Worm (Caenorhabditis elegans) whole organism, late embryonic: Measurements from ENCODE around the gene fbxa-83.
"Not testable (repeated sequence)": the region's sequence is repeated elsewhere in the genome, so short reads cannot be mapped to it uniquely, and the experiment has no call there.

Source experiments
- C08G9.2 ChIP-seq: sonication (generic microtip); optimal IDR thresholded peaks from 2 replicates; lab custom pipeline; 2016; ENCODE audit warnings: mild to moderate bottlenecking, missing genetic modification characterization, moderate library complexity, missing compliant biosample characterization
- K02D7.2 ChIP-seq: sonication (generic microtip); optimal IDR thresholded peaks from 2 replicates; lab custom pipeline; 2017; ENCODE audit warnings: mild to moderate bottlenecking, missing genetic modification characterization, missing compliant biosample characterization
- T23F11.4 ChIP-seq: fragments of 200-800 bp; sonication (Bioruptor generic); optimal IDR thresholded peaks from 2 replicates; lab custom pipeline; 2018; ENCODE audit warnings: mild to moderate bottlenecking, missing genetic modification characterization, missing compliant biosample characterization
- Y22D7AL.16 ChIP-seq: sonication (generic microtip); optimal IDR thresholded peaks from 2 replicates; lab custom pipeline; 2016; ENCODE audit warnings: missing genetic modification characterization, missing compliant biosample characterization
- ceh-14 ChIP-seq: sonication (generic microtip); optimal IDR thresholded peaks from 2 replicates; lab custom pipeline; 2016; ENCODE audit warnings: missing genotype, missing genetic modification characterization, missing compliant biosample characterization
- ceh-18 ChIP-seq: sonication (generic microtip); optimal IDR thresholded peaks from 2 replicates; lab custom pipeline; 2016; ENCODE audit warnings: missing genetic modification characterization, missing compliant biosample characterization
- ceh-19 ChIP-seq: fragments of 200-800 bp; sonication (Bioruptor generic); optimal IDR thresholded peaks from 2 replicates; lab custom pipeline; 2018; ENCODE audit warnings: mild to moderate bottlenecking, missing genetic modification characterization, missing compliant biosample characterization
- ceh-24 ChIP-seq: sonication (generic microtip); optimal IDR thresholded peaks from 2 replicates; lab custom pipeline; 2016; ENCODE audit warnings: mild to moderate bottlenecking, missing genetic modification characterization, missing compliant biosample characterization
- ceh-30 ChIP-seq: fragments of 150-350 bp; optimal IDR thresholded peaks from 2 replicates; lab custom pipeline; 2014; ENCODE audit warnings: missing biosample characterization, missing genetic modification characterization
- ceh-31 ChIP-seq: sonication (generic microtip); optimal IDR thresholded peaks from 2 replicates; lab custom pipeline; 2016; ENCODE audit warnings: missing genetic modification characterization, missing compliant biosample characterization
- ceh-34 ChIP-seq: sonication (generic microtip); optimal IDR thresholded peaks from 2 replicates; lab custom pipeline; 2016; ENCODE audit warnings: mild to moderate bottlenecking, missing genetic modification characterization, missing compliant biosample characterization
- ceh-45 ChIP-seq: fragments of 200-800 bp; sonication (Bioruptor generic); IDR thresholded peaks from 2 replicates; pipeline ENCODE4 v1.3.6; 2022; ENCODE audit warnings: missing genetic modification reagents, missing genetic modification characterization, missing compliant biosample characterization
- ceh-48 ChIP-seq: sonication (generic microtip); optimal IDR thresholded peaks from 2 replicates; lab custom pipeline; 2016; ENCODE audit warnings: missing genetic modification characterization, inconsistent platforms, missing compliant biosample characterization
- che-1 ChIP-seq: sonication (generic microtip); optimal IDR thresholded peaks from 2 replicates; lab custom pipeline; 2016; ENCODE audit warnings: mild to moderate bottlenecking, missing genetic modification characterization, missing compliant biosample characterization
- dmd-4 ChIP-seq: sonication (generic microtip); optimal IDR thresholded peaks from 2 replicates; lab custom pipeline; 2016; ENCODE audit warnings: borderline replicate concordance, missing genetic modification characterization, missing compliant biosample characterization
- fkh-10 ChIP-seq: fragments of 150-350 bp; optimal IDR thresholded peaks from 2 replicates; lab custom pipeline; 2014; ENCODE audit warnings: missing biosample characterization, missing genetic modification reagents, missing genetic modification characterization
- hlh-6 ChIP-seq: sonication (generic microtip); optimal IDR thresholded peaks from 2 replicates; lab custom pipeline; 2016; ENCODE audit warnings: missing genotype, missing genetic modification characterization, missing compliant biosample characterization
- hlh-8 ChIP-seq: sonication (generic microtip); optimal IDR thresholded peaks from 2 replicates; lab custom pipeline; 2016; ENCODE audit warnings: missing genotype, missing genetic modification characterization, missing compliant biosample characterization
- lin-11 ChIP-seq: fragments of 200-800 bp; sonication (Bioruptor generic); optimal IDR thresholded peaks from 2 replicates; lab custom pipeline; 2018; ENCODE audit warnings: mild to moderate bottlenecking, missing genetic modification characterization, missing compliant biosample characterization
- mec-3 ChIP-seq: sonication (generic microtip); optimal IDR thresholded peaks from 2 replicates; lab custom pipeline; 2016; ENCODE audit warnings: borderline replicate concordance, missing genetic modification characterization, missing compliant biosample characterization
- nfya-1 ChIP-seq: sonication (generic microtip); optimal IDR thresholded peaks from 2 replicates; lab custom pipeline; 2017; ENCODE audit warnings: missing genetic modification characterization, mild to moderate bottlenecking, missing compliant biosample characterization, antibody characterized with exemption, moderate library complexity
- nhr-11 ChIP-seq: fragments of 150-350 bp; optimal IDR thresholded peaks from 2 replicates; lab custom pipeline; 2014; ENCODE audit warnings: missing biosample characterization, missing genetic modification characterization
- nhr-232 ChIP-seq: sonication (generic microtip); optimal IDR thresholded peaks from 2 replicates; lab custom pipeline; 2016; ENCODE audit warnings: missing genetic modification characterization, missing compliant biosample characterization
- npax-4 ChIP-seq: sonication (generic microtip); optimal IDR thresholded peaks from 2 replicates; lab custom pipeline; 2016; ENCODE audit warnings: missing genetic modification characterization, missing compliant biosample characterization
- odd-2 ChIP-seq: sonication (generic microtip); optimal IDR thresholded peaks from 2 replicates; lab custom pipeline; 2017; ENCODE audit warnings: antibody characterized with exemption, mild to moderate bottlenecking, missing genetic modification characterization, missing compliant biosample characterization
- pag-3 ChIP-seq: sonication (generic microtip); optimal IDR thresholded peaks from 2 replicates; lab custom pipeline; 2016; ENCODE audit warnings: missing compliant biosample characterization, missing genetic modification characterization, borderline replicate concordance
- pha-4 ChIP-seq: fragments of 150-350 bp; optimal IDR thresholded peaks from 2 replicates; lab custom pipeline; 2018; ENCODE audit warnings: missing biosample characterization, missing genetic modification reagents, missing genetic modification characterization
- pqm-1 ChIP-seq: sonication (generic microtip); optimal IDR thresholded peaks from 2 replicates; lab custom pipeline; 2016; ENCODE audit warnings: missing genetic modification characterization, missing compliant biosample characterization
- ref-2 ChIP-seq: sonication (generic microtip); optimal IDR thresholded peaks from 2 replicates; lab custom pipeline; 2016; ENCODE audit warnings: missing genetic modification characterization, missing compliant biosample characterization
- rnt-1 ChIP-seq: sonication (generic microtip); optimal IDR thresholded peaks from 2 replicates; lab custom pipeline; 2016; ENCODE audit warnings: missing genetic modification characterization, missing compliant biosample characterization
- sdc-2 ChIP-seq: sonication (generic microtip); optimal IDR thresholded peaks from 2 replicates; lab custom pipeline; 2016; ENCODE audit warnings: missing genotype, missing genetic modification characterization, missing compliant biosample characterization
- sox-4 ChIP-seq: sonication (generic microtip); optimal IDR thresholded peaks from 2 replicates; lab custom pipeline; 2017; ENCODE audit warnings: mild to moderate bottlenecking, missing genetic modification characterization, inconsistent platforms, missing compliant biosample characterization
- syd-9 ChIP-seq: sonication (generic microtip); optimal IDR thresholded peaks from 2 replicates; lab custom pipeline; 2016; ENCODE audit warnings: mild to moderate bottlenecking, missing genetic modification characterization, moderate library complexity, missing compliant biosample characterization
- tbx-2 ChIP-seq: sonication (generic microtip); optimal IDR thresholded peaks from 2 replicates; lab custom pipeline; 2016; ENCODE audit warnings: missing genetic modification characterization, missing compliant biosample characterization
- tbx-7 ChIP-seq: sonication (generic microtip); optimal IDR thresholded peaks from 2 replicates; lab custom pipeline; 2016; ENCODE audit warnings: missing genotype, missing genetic modification characterization, missing compliant biosample characterization
- unc-42 ChIP-seq: sonication (generic microtip); optimal IDR thresholded peaks from 2 replicates; lab custom pipeline; 2016; ENCODE audit warnings: missing genotype, missing genetic modification characterization, missing compliant biosample characterization
- unc-55 ChIP-seq: sonication (generic microtip); optimal IDR thresholded peaks from 2 replicates; lab custom pipeline; 2017; ENCODE audit warnings: missing biosample characterization, missing genetic modification reagents, missing genetic modification characterization
- unc-86 ChIP-seq: sonication (generic microtip); optimal IDR thresholded peaks from 2 replicates; lab custom pipeline; 2016; ENCODE audit warnings: missing genetic modification characterization, missing compliant biosample characterization
- zip-5 ChIP-seq: sonication (generic microtip); optimal IDR thresholded peaks from 2 replicates; lab custom pipeline; 2016; ENCODE audit warnings: missing genetic modification characterization, missing compliant biosample characterization
- ztf-16 ChIP-seq: sonication (generic microtip); optimal IDR thresholded peaks from 2 replicates; lab custom pipeline; 2017; ENCODE audit warnings: missing genetic modification characterization, missing compliant biosample characterization

Gene fbxa-83

DNA sequence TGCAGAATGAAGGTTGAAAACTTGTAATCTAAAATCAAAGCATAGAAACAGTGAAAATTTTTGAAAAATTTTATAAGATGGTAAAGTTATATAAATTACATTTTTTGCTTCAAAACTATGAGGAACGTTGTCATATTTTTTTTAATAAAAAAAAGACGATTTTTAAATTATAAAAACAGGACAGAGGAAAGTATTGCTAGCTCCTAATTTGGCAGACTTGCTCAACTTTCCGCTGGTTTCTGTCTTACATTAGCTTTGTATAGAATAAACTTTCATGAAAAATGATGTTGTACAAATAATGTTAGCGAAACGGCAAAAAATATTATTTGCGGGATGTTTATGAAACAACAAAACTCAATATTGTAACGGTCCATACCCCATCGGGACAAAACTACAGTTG, at the start of gene fbxa-83:
TSS of gene fbxa-83 (minus strand) at position 101 of the 400 bp plus-strand sequence.
- TF ChIP-seq hlh-8 (tag; lab: Kevin White, UChicago) (no peak), ceh-30 (tag; lab: Kevin White, UChicago) (no peak), C08G9.2 (no peak), nhr-11 (tag; lab: Kevin White, UChicago) (no peak), ztf-16 (tag; lab: Kevin White, UChicago) (no peak), npax-4 (tag; lab: Kevin White, UChicago) (no peak), tbx-7 (tag; lab: Kevin White, UChicago) (no peak), zip-5 (tag; lab: Kevin White, UChicago) (no peak), unc-42 (tag; lab: Kevin White, UChicago) (no peak), ceh-14 (tag; lab: Kevin White, UChicago) (no peak), rnt-1 (tag; lab: Kevin White, UChicago) (no peak), pha-4 (tag; lab: Kevin White, UChicago) (no peak), T23F11.4 (GFP tag; lab: Kevin White, UChicago) (no peak), sox-4 (no peak), mec-3 (no peak), dmd-4 (tag; lab: Kevin White, UChicago) (no peak), ceh-24 (tag; lab: Kevin White, UChicago) (no peak)

DNA sequence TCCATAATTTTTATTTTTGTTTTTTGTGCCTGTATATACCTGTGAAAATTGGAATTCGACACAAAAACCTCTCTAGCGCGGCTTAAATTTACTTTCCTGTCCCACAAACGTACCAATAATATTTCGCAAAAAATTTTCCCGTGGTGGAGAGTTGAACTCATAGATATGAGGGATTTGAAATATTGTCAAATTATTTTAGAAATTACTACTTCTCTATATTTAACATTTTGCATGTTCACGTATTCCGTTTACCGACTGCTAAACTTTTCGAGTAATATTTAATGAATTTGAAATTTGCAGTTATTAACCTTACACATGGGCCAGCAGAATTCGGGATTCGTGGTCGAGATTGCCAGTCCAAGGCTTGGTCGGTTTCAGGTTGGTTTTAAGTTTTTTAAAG, 47.6 kb upstream of the fbxa-83 start, which contains the start of gene Y67A10A.7:
TSS of gene Y67A10A.7 (plus strand) at position 301 of the 400 bp plus-strand sequence.
- TF ChIP-seq lin-11, ref-2, ceh-14 (tag; lab: Kevin White, UChicago): not testable (repeated sequence)

DNA sequence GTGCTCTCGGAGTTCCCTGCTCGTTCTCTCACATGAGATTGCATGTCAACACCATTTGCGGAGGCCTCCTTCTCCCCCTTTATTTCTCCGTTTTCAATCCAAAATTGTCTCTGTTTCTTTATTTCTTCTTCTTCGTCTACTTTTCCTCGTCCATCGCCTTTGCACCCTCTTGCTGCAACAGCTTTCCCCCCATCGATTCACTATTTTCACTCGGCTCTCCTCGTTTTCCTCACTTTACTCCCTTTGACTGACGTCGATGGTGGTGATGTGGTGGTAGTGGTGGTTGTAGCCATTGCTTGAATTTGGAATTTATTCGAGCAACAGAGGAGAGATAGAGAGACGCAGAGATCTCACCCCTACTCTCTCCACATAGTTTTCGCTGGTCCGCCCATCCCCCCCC, 45.5 kb upstream of the fbxa-83 start:
- TF ChIP-seq C08G9.2 = peak; percentile 31
- TF ChIP-seq sdc-2 (tag; lab: Kevin White, UChicago) = peak; percentile 26
- TF ChIP-seq unc-86 (tag; lab: Kevin White, UChicago) = no peak
- peak; percentile 82 for TF ChIP-seq ceh-31 (tag; lab: Kevin White, UChicago)
- no peak for TF ChIP-seq Y22D7AL.16 (tag; lab: Kevin White, UChicago)
- TF ChIP-seq nhr-232 (tag; lab: Kevin White, UChicago) = no peak
- TF ChIP-seq ceh-18 (tag; lab: Kevin White, UChicago) = peak; percentile 46
- TF ChIP-seq syd-9 (tag; lab: Kevin White, UChicago) = peak; percentile 44
- no peak for TF ChIP-seq rnt-1 (tag; lab: Kevin White, UChicago)
- TF ChIP-seq pag-3 (tag; lab: Kevin White, UChicago) = peak; percentile 20
- no peak for TF ChIP-seq hlh-6
- no peak for TF ChIP-seq sox-4
- TF ChIP-seq unc-42 (tag; lab: Kevin White, UChicago) = peak; percentile 85
- TF ChIP-seq ceh-45 = no peak
- TF ChIP-seq pqm-1 (tag; lab: Kevin White, UChicago) = no peak
- no peak for TF ChIP-seq odd-2 (tag; lab: Kevin White, UChicago)
- peak; percentile 41 for TF ChIP-seq ceh-34 (tag; lab: Kevin White, UChicago)
- TF ChIP-seq unc-55 (GFP tag; lab: Kevin White, UChicago) = peak; percentile 24
- peak; percentile 3 for TF ChIP-seq che-1 (tag; lab: Kevin White, UChicago)
- TF ChIP-seq ceh-24 (tag; lab: Kevin White, UChicago) = no peak
- peak; percentile 72 for TF ChIP-seq ceh-48 (tag; lab: Kevin White, UChicago)
- peak; percentile 59 for TF ChIP-seq tbx-2 (tag; lab: Kevin White, UChicago)
- TF ChIP-seq ceh-14 (tag; lab: Kevin White, UChicago) = peak; percentile 66
- TF ChIP-seq nfya-1 (tag; lab: Kevin White, UChicago) = peak; percentile 77
- no peak for TF ChIP-seq K02D7.2
- TF ChIP-seq fkh-10 = peak; percentile 59
- TF ChIP-seq ceh-19 (GFP tag; lab: Kevin White, UChicago) = peak; percentile 75
